Worm (Caenorhabditis elegans) whole organism, mixed stage, embryonic: ENCODE measurements around the gene dpf-4.

Experiments used
- ceh-43 ChIP-seq: fragments of 200-800 bp; sonication (Bioruptor generic); optimal IDR thresholded peaks from 2 replicates; lab custom pipeline; 2018; ENCODE audit warnings: mild to moderate bottlenecking, missing genetic modification characterization, moderate library complexity, missing compliant biosample characterization
- ceh-83 ChIP-seq: fragments of 200-800 bp; sonication (Bioruptor generic); optimal IDR thresholded peaks from 2 replicates; lab custom pipeline; 2018; ENCODE audit warnings: mild to moderate bottlenecking, missing genetic modification characterization, missing compliant biosample characterization
- ces-1 ChIP-seq: fragments of 150-350 bp; optimal IDR thresholded peaks from 2 replicates; lab custom pipeline; 2014; ENCODE audit warnings: missing biosample characterization, missing genetic modification reagents, missing genetic modification characterization
- drap-1 ChIP-seq: fragments of 200-800 bp; sonication (Bioruptor generic); optimal IDR thresholded peaks from 3 replicates; lab custom pipeline; 2018; ENCODE audit warnings: mild to moderate bottlenecking, missing genetic modification characterization, missing compliant biosample characterization
- elt-1 ChIP-seq: sonication (generic microtip); optimal IDR thresholded peaks from 2 replicates; lab custom pipeline; 2017; ENCODE audit warnings: missing genetic modification characterization, mild to moderate bottlenecking, missing compliant biosample characterization, antibody characterized with exemption, moderate library complexity, borderline replicate concordance; ENCODE audit not compliant: insufficient read depth
- elt-3 ChIP-seq: fragments of 150-350 bp; optimal IDR thresholded peaks from 2 replicates; lab custom pipeline; 2014; ENCODE audit warnings: missing biosample characterization, missing genetic modification characterization
- flh-1 ChIP-seq: fragments of 200-800 bp; sonication (Bioruptor generic); optimal IDR thresholded peaks from 2 replicates; lab custom pipeline; 2018; ENCODE audit warnings: mild to moderate bottlenecking, missing genetic modification characterization, moderate library complexity, missing compliant biosample characterization
- hlh-1 ChIP-seq: fragments of 150-350 bp; optimal IDR thresholded peaks from 2 replicates; lab custom pipeline; 2014; ENCODE audit warnings: missing biosample characterization, missing genetic modification reagents, missing genetic modification characterization
- lin-13 ChIP-seq: fragments of 150-350 bp; optimal IDR thresholded peaks from 2 replicates; lab custom pipeline; 2014; ENCODE audit warnings: missing biosample characterization, missing genetic modification characterization
- lin-32 ChIP-seq: fragments of 200-800 bp; sonication (Bioruptor generic); optimal IDR thresholded peaks from 2 replicates; lab custom pipeline; 2018; ENCODE audit warnings: mild to moderate bottlenecking, missing genetic modification characterization, missing compliant biosample characterization
- lsy-2 ChIP-seq: fragments of 150-350 bp; optimal IDR thresholded peaks from 2 replicates; lab custom pipeline; 2014; ENCODE audit warnings: missing biosample characterization, missing genetic modification characterization
- mab-5 ChIP-seq: fragments of 150-350 bp; optimal IDR thresholded peaks from 2 replicates; lab custom pipeline; 2014; ENCODE audit warnings: missing biosample characterization, missing genetic modification characterization
- mep-1 ChIP-seq: fragments of 150-350 bp; optimal IDR thresholded peaks from 2 replicates; lab custom pipeline; 2017; ENCODE audit warnings: missing biosample characterization, missing genetic modification reagents, missing genetic modification characterization, inconsistent platforms
- nhr-237 ChIP-seq: fragments of 150-350 bp; optimal IDR thresholded peaks from 2 replicates; lab custom pipeline; 2014; ENCODE audit warnings: missing biosample characterization, missing genetic modification characterization
- nhr-76 ChIP-seq: sonication (generic microtip); optimal IDR thresholded peaks from 2 replicates; lab custom pipeline; 2017; ENCODE audit warnings: missing biosample characterization, missing genetic modification characterization
- pha-4 ChIP-seq: fragments of 150-350 bp; optimal IDR thresholded peaks from 2 replicates; lab custom pipeline; 2018; ENCODE audit warnings: missing biosample characterization, missing genetic modification reagents, missing genetic modification characterization
- snpc-4 ChIP-seq: fragments of 150-350 bp; optimal IDR thresholded peaks from 2 replicates; lab custom pipeline; 2014; ENCODE audit warnings: missing biosample characterization, missing genetic modification characterization
- sptf-1 ChIP-seq: sonication (generic microtip); optimal IDR thresholded peaks from 2 replicates; lab custom pipeline; 2017; ENCODE audit warnings: mild to moderate bottlenecking, missing genetic modification characterization, moderate library complexity, missing compliant biosample characterization
- tbx-8 ChIP-seq: fragments of 200-800 bp; sonication (Bioruptor generic); optimal IDR thresholded peaks from 2 replicates; lab custom pipeline; 2018; ENCODE audit warnings: mild to moderate bottlenecking, missing genetic modification characterization, moderate library complexity, missing compliant biosample characterization
- unc-62 ChIP-seq: fragments of 150-350 bp; optimal IDR thresholded peaks from 2 replicates; lab custom pipeline; 2014; ENCODE audit warnings: missing biosample characterization, missing genetic modification reagents, missing genetic modification characterization
- zip-8 ChIP-seq: fragments of 150-350 bp; optimal IDR thresholded peaks from 2 replicates; lab custom pipeline; 2014; ENCODE audit warnings: missing biosample characterization, missing genetic modification characterization
- ztf-11 ChIP-seq: fragments of 150-350 bp; optimal IDR thresholded peaks from 2 replicates; lab custom pipeline; 2014; ENCODE audit warnings: missing biosample characterization, missing genetic modification characterization

Gene dpf-4

DNA sequence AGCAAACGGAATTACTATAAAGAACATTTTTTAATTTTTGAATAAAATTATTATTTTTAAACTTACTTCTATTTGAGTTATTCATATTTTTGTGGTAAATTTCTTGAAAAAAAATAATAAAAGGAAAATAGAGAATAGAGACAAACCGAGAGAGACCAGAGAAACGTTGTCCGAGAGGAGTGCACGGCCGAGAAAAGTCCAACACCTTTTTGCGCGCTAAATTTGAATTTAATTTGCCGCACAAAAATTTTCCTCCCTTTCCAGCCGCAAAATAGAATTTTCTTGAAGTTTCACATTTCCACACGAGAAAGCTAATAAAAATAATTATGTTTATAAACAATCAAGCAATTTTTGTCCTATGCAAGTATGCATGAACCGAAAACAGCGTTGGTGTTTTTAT, 12.7 kb downstream of the dpf-4 start, which contains the start of the genes F01F1.11 and F01F1.3:
F01F1.11 (minus strand) TSS at position 118 of the 400 bp plus-strand sequence.
F01F1.3 (plus strand) TSS at position 179 of the 400 bp plus-strand sequence.
- TF ChIP-seq pha-4, result peak; percentile 20
- peak; percentile 6 for TF ChIP-seq hlh-1
- peak; percentile 58 for TF ChIP-seq lsy-2 (tag; lab: Kevin White, UChicago)
- no peak for TF ChIP-seq lin-13 (tag; lab: Kevin White, UChicago)
- peak; percentile 58 for TF ChIP-seq ces-1 (GFP tag; lab: Kevin White, UChicago)
- peak; percentile 34 for TF ChIP-seq sptf-1 (tag; lab: Kevin White, UChicago)
- no peak for TF ChIP-seq ztf-11 (tag; lab: Kevin White, UChicago)
- peak; percentile 31 for TF ChIP-seq mep-1 (tag; lab: Kevin White, UChicago)
- TF ChIP-seq nhr-237 (tag; lab: Kevin White, UChicago), result peak; percentile 39

DNA sequence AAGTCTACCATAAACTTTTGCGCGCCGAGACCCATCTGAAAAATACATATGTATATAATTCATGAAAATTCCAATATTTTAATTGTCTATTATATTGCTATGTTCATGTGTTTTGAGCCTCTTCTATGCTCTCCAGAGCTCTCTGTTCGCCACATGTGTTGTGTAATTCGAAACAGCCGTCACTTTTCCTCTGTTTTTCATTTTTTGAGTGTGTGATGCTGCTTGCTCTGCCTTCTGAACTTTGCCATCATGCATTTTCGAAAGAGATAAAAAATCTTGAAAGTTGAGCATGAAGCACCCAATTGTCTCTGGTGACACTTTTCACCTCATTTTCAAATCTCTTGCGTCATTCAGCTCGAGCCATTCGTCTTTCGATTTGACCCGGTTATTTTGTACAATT, 13.2 kb downstream of the dpf-4 start:
- TF ChIP-seq elt-3 (tag; lab: Kevin White, UChicago) (no peak), zip-8 (tag; lab: Kevin White, UChicago) (peak; percentile 24), hlh-1 (peak; percentile 38)
- TF ChIP-seq, all 35 proteins: peak for 2

DNA sequence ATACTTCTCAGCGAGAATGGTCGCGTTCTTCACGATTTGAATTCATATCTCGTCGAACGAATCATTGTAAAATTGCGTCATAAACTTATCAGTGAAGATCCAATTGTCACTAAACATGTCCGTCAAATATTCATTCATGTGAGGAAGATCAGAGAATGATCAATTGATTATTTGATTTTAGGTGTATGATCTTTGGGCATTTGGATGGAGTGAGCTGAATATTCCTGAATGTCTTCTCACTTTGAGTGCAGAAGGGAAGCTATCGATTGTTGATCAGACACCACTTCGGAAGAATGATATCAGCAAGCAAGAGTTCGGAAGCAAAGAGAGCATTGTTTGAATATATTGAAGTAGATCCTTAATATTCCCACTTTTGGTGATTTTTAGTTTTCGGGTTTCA, 15.2 kb downstream of the dpf-4 start:
- TF ChIP-seq unc-62 (GFP tag; lab: Kevin White, UChicago) (peak; percentile 38), sptf-1 (tag; lab: Kevin White, UChicago) (no peak)

DNA sequence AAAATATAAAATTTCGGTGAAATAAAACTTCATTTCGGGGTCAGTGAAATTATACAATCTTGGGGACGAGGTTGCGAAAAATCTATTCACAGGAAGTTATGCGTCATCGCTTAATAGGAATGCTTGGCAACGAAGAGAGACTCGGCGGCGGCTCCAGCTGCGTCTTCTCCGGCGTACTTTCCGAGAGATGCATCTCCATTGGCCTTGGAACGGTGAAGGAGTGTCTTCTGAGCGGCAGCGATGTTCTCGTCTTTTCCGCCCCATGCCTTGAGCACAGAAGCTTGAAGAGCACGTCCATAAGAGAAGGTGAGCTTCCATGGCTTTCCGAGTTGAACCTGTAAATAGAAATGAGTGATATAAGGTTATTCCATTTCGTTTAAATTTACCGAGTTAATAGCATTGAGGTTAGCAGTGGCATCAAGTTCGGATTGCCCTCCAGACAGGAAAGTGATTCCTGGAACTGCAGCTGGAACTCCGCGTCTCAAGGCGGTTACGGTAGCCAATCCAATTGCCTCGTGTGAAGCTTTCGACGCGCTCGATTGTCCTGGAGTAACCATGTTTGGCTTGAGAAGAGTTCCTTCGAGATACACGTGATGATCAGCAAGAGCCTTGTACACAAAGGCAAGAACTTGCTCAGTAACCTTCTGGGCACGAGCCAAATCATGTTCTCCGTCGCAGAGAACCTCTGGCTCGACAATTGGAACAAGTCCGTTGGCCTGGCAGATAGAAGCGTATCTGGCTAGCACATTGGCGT, 15.7 kb downstream of the dpf-4 start:
- TF ChIP-seq tbx-8 (GFP tag; lab: Kevin White, UChicago) (no peak), nhr-76 (tag; lab: Kevin White, UChicago) (no peak), flh-1 (GFP tag; lab: Kevin White, UChicago) (no peak), drap-1 (GFP tag; lab: Kevin White, UChicago) (no peak), ceh-43 (GFP tag; lab: Kevin White, UChicago) (no peak), mab-5 (no peak), ztf-11 (tag; lab: Kevin White, UChicago) (no peak), zip-8 (tag; lab: Kevin White, UChicago) (no peak), snpc-4 (tag; lab: Kevin White, UChicago) (no peak)

DNA sequence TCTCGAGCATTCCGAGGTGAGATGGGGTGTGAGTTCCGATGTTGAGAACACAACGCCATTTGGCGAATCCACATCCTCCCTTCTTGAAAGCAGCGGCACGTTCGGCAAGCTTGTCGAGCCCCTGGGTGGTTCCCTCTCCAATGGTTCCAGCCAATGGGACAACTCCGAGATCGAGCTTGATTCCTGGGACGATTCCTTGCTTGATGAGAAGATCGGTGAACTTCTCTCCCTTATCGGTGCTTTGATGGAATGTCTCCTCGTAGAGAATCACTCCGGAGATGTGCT, 16.3 kb downstream of the dpf-4 start:
- no peak for TF ChIP-seq sptf-1 (tag; lab: Kevin White, UChicago)
- TF ChIP-seq ceh-83 (GFP tag; lab: Kevin White, UChicago), result no peak
- TF ChIP-seq, all 35 proteins: peak for 0

DNA sequence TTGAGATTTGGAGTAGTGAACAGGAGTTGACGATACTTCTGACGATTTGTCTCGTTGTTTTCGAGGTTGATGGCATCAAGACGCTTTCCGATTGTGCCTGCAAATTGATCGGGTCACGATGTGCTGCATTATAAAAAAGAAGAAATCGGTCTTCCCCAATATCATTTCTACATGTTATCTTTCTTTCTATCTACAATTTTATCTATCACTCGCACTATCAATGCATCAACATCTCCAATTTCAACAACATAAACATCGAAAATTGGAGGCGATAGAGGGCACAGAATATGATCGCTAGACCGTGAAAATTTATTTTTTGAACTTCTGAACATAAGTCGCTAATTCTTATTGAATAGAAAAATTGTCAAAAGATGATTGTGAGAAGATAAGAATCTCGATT, 16.6 kb downstream of the dpf-4 start:
- no peak for TF ChIP-seq flh-1 (GFP tag; lab: Kevin White, UChicago)
- TF ChIP-seq elt-1, result peak; percentile 35

DNA sequence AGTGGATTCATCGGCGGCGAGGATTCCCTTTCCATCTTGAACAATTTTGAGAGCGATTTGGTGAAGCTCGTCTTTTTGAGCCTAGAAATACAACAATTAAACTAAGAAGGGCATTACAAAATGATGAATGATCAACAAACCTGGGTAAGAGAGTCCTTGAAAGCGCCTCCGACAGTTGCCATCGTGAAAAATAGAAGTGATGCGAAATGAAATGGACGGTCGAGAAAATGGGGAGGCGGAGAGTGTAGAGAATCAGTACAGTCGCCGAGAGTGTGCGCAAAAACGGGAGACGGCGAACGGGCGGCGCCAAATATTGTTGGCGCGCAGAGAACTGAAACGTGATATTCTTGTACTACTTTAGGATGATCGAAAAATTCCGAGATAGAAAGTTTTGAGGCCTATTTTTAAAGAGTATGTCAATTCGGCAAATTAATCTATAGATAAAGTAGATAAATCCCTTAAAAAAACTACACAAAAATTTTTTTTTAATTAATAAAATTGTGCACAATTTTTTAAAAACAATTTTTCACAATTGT, 17.1 kb downstream of the dpf-4 start, which contains the start of gene aldo-2:
aldo-2 (minus strand) TSS at position 486 of the 536 bp plus-strand sequence.
- TF ChIP-seq flh-1 (GFP tag; lab: Kevin White, UChicago) (no peak), ceh-83 (GFP tag; lab: Kevin White, UChicago) (no peak), sptf-1 (tag; lab: Kevin White, UChicago) (no peak), lsy-2 (tag; lab: Kevin White, UChicago) (no peak)

DNA sequence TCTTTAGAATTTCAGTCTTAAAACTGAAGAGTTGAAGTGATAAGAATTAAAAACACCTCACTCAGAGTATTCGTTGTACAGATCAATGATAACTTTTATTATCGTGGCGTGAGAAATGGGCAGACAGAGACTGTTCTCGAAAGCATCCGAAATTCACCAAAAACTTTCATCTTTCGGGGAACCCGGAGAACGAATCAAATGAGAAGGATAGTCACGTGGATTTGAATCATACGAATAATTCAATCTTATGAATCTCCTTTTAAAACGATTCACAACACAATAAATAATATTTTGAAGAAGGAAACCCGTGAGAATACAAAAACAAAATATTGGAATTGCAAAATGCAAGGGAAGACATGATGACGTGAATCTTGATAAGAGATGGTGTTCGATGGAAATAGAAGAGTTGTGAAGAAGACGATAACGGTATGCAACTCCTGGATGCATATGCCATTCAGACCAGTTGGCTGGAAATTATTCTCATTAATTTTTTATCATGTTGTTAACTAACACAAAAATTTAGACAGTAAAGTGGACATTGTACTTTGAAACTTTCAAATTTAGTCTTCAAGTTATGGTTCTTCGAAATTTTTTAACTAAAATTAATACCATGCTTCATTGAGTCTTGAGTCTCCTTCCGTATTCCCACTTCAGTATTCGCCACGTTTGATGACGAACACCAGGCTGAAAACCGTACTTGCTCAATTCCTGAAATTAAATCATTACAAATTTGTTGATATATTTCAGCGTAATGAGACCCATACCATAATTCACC, 17.9 kb downstream of the dpf-4 start:
- TF ChIP-seq zip-8 (tag; lab: Kevin White, UChicago) (no peak), lin-32 (GFP tag; lab: Kevin White, UChicago) (no peak), flh-1 (GFP tag; lab: Kevin White, UChicago) (no peak), nhr-237 (tag; lab: Kevin White, UChicago) (no peak)
